Worm (Caenorhabditis elegans): ENCODE results near the gene Y50D4C.3.
A peak's percentile ranks its signal among the peaks of the same experiment; 100 is the strongest.

Gene Y50D4C.3

DNA sequence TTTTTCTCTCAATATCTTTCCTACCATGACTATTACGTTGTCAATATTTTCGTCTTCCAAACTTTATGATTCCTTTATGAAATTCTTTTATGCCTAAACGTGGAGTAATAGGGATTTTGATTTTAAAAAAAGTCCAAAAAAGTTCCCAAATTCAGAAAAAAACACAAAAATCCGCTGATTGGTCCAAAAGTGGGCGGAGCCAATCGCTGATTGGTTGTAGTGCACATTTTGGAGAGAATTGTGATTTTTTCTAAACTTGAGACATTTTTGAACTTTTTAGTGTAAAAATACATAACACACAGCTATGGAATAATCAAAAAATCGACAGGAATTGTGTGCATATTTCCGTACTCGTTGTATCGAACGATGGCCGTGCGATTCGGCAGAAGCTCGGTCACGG is 5.7 kb downstream of the Y50D4C.3 start:
- TF ChIP-seq hmg-1.1 (GFP tag; IDR thresholded peaks at IDR 0.05) (no peak), daf-12 (tag; optimal IDR thresholded peaks at IDR 0.05) (no peak), mdt-29 (GFP tag; IDR thresholded peaks at IDR 0.05) (no peak), ceh-62 (tag; optimal IDR thresholded peaks at IDR 0.05) (no peak), sdz-12 (GFP tag; optimal IDR thresholded peaks at IDR 0.05) (no peak), spr-1 (tag; optimal IDR thresholded peaks at IDR 0.05) (no peak), lsy-2 (tag; optimal IDR thresholded peaks at IDR 0.05) (no peak), Y48G9A.11 (GFP tag; IDR thresholded peaks at IDR 0.05) (no peak), lin-15B (tag; optimal IDR thresholded peaks at IDR 0.05) (no peak), gei-8 (GFP tag; optimal IDR thresholded peaks at IDR 0.05) (no peak), ceh-28 (tag; optimal IDR thresholded peaks at IDR 0.05) (no peak), spr-3 (GFP tag; optimal IDR thresholded peaks at IDR 0.05) (no peak), nhr-77 (tag; optimal IDR thresholded peaks at IDR 0.05) (no peak), fkh-10 (GFP tag; optimal IDR thresholded peaks at IDR 0.05) (no peak), ceh-20 (GFP tag; IDR thresholded peaks at IDR 0.05) (no peak), F44E2.7 (GFP tag; IDR thresholded peaks at IDR 0.05) (no peak), mes-2 (tag; optimal IDR thresholded peaks at IDR 0.05; ENCODE audit: poor library complexity, severe bottlenecking) (no peak), nhr-6 (tag; optimal IDR thresholded peaks at IDR 0.05) (no peak), nhr-25 (tag; optimal IDR thresholded peaks at IDR 0.05; ENCODE audit: borderline replicate concordance, insufficient read depth) (no peak)

ce11 chrV:917488-917887 is 27.6 kb downstream of the Y50D4C.3 start, which contains the start of gene H24K24.2:
TSS of gene H24K24.2 (plus strand) at chrV:917788.
- TF ChIP-seq zip-11 (GFP tag; IDR thresholded peaks at IDR 0.05) (no peak), daf-16 (GFP tag; optimal IDR thresholded peaks at IDR 0.05) (no peak), daf-16 (tag; optimal IDR thresholded peaks at IDR 0.05) (no peak), ceh-82 (tag; optimal IDR thresholded peaks at IDR 0.05) (no peak), hlh-11 (tag; optimal IDR thresholded peaks at IDR 0.05) (no peak), ceh-20 (GFP tag; IDR thresholded peaks at IDR 0.05) (no peak), set-16 (GFP tag; IDR thresholded peaks at IDR 0.05) (no peak), F10B5.3 (tag; optimal IDR thresholded peaks at IDR 0.05) (no peak), zag-1 (tag; optimal IDR thresholded peaks at IDR 0.05) (no peak), nhr-42 (GFP tag; IDR thresholded peaks at IDR 0.05) (no peak), zfp-3 (GFP tag; conservative IDR thresholded peaks at IDR 0.05) (no peak), lir-3 (tag; optimal IDR thresholded peaks at IDR 0.05) (no peak), ceh-32 (tag; optimal IDR thresholded peaks at IDR 0.05; ENCODE audit: poor library complexity) (no peak), hmg-1.1 (GFP tag; IDR thresholded peaks at IDR 0.05) (no peak), hlh-30 (tag; optimal IDR thresholded peaks at IDR 0.05; ENCODE audit: insufficient read depth) (no peak), aly-2 (tag; optimal IDR thresholded peaks at IDR 0.05) (no peak), nhr-111 (GFP tag; optimal IDR thresholded peaks at IDR 0.05) (no peak), ctbp-1 (GFP tag; IDR thresholded peaks at IDR 0.05) (no peak), lin-38 (GFP tag; IDR thresholded peaks at IDR 0.05) (no peak), nhr-102 (tag; optimal IDR thresholded peaks at IDR 0.05) (no peak)

ce11 chrV:915716-916115 is 29.3 kb downstream of the Y50D4C.3 start:
- TF ChIP-seq F37D6.2 (tag; optimal IDR thresholded peaks at IDR 0.05), result no peak
- no peak for TF ChIP-seq nhr-76 (tag; optimal IDR thresholded peaks at IDR 0.05)
- TF ChIP-seq set-16 (GFP tag; IDR thresholded peaks at IDR 0.05), result peak; percentile 74
- TF ChIP-seq zfp-3 (GFP tag; conservative IDR thresholded peaks at IDR 0.05), result no peak

All from whole organism, L4 larva.